Worm (Caenorhabditis elegans) whole organism, dauer: Measurements from ENCODE around the gene Y46E12A.5.

ENCODE experiments used
- unc-62 ChIP-seq: sonication (generic microtip); optimal IDR thresholded peaks from 2 replicates; lab custom pipeline; 2017; ENCODE audit warnings: missing biosample characterization, missing genetic modification reagents, missing genetic modification characterization

Y46E12A.5 gene

ce11 chrIII:1758632-1759031 lies 581 bp upstream of the Y46E12A.5 start, which contains the start of gene Y46E12A.2:
TSS of gene Y46E12A.2 (plus strand) at chrIII:1758932.
- no peak for TF ChIP-seq unc-62 (GFP tag; lab: Kevin White, UChicago)

- TF ChIP-seq unc-62 (GFP tag; lab: Kevin White, UChicago): no peak
These were observed 3.2 kb downstream of the Y46E12A.5 start, which contains the start of gene Y46E12A.3 for ce11 chrIII:1754842-1755241. TSS of gene Y46E12A.3 (minus strand) at chrIII:1754942.

- no peak for TF ChIP-seq unc-62 (GFP tag; lab: Kevin White, UChicago)
These were observed 12.5 kb downstream of the Y46E12A.5 start for ce11 chrIII:1745450-1746127.

DNA sequence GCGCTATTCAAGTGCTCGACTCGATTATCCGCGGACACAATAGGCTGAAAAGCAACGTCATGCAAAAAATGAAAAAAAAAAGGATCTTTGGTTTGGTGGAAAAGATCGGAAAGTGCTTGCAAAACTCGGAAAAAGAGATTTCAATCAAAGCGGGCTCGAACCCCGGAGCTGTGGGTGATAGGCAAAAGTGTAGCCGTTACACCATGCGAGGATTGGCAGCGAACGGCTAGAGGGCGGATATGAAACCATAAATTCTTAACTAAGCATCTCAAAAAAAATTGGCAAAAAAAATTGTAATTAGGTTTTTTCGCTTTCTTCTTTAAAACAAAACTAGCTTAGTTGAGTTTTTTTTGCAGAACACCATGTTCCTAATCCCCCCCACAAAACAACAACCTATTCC lies 13.6 kb downstream of the Y46E12A.5 start:
- TF ChIP-seq unc-62 (GFP tag; lab: Kevin White, UChicago): no peak

DNA sequence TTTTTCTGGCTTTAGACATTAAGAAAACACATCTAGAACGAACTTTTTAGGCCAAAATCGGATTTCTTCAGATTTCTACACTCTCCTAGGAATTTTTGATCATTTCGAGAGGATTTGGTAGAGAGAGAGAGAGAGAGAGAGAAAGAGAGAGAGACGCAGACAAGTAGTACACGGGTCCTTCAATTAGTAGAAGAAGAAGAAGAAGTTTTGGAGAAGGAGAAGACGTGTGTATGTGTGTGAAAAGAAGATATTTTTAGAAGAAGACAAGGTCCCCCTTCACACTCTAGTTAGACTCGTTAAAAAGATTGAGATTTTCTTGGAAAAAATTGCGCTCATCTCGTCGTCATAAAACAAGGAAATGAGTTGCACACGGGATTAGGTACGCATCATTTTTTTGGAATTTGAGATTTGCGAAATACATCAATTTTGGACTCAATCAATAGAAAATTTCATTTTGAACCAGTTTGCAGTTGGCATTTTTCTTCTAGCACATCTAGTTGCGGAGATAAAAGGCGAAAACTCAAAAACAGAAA lies 14.5 kb downstream of the Y46E12A.5 start:
- no peak for TF ChIP-seq unc-62 (GFP tag; lab: Kevin White, UChicago)

DNA sequence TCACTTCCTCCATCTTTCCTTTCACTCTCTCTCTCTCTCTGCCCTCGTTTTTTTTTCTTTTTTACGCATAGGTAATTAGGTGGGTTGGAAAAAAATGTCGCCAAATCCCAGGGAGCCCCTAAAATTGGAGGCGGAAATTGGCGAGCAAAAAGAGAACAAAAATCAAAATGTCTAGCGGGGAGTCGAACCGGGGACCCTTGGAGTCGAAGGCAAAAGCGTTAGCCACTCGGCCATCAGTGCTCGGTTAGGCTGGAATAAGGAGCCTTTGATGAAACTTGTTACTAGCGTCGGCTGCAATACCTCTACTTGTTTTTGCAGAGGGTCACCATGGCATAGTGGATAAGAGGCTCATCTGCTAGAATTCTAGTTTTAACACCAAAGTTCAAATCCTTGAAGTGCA lies 15.0 kb downstream of the Y46E12A.5 start:
- TF ChIP-seq unc-62 (GFP tag; lab: Kevin White, UChicago): no peak

DNA sequence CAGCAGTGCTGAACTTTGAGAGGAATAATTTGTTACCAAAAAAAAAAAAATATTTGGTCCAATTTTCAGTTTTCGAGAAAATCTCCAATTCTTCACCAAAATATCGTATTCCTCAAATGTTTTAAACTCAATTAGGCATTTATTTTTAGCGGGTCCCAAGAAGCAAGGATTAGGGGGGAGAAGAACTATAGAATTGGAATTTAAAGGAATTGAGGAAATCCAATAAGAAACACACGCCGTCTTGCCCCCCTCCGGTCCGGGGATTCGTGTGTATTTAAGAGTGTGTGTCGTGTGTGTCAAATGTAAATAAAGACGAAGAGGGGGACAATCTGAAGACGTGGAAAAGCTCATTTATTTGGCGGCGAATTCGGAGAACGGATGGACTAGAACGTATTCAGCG lies 24.6 kb downstream of the Y46E12A.5 start:
- TF ChIP-seq unc-62 (GFP tag; lab: Kevin White, UChicago): no peak

ce11 chrIII:1733001-1733400 lies 25.1 kb downstream of the Y46E12A.5 start, which contains the start of gene ser-4:
TSS of gene ser-4 (minus strand) at chrIII:1733101.
- no peak for TF ChIP-seq unc-62 (GFP tag; lab: Kevin White, UChicago)

DNA sequence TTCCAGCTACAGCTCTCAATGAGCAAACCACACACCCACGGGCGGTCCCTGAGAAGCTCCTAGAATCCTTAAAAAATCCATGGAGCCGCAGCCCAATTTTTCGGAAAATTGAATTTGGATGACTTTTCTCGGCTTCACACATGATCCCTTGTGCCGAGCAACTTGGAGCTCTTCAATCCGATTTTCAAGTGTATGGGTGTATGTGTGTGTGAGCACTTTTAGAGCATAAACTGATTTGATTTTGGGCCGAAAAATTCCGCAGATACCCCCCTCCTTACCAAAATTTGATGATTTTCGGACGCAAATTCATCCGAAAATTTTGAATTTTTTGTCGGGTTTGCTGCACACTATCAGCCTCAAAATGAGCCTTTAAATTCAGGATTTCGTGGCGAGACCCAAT lies 26.2 kb downstream of the Y46E12A.5 start:
- TF ChIP-seq unc-62 (GFP tag; lab: Kevin White, UChicago): no peak

ce11 chrIII:1718800-1719199 lies 39.3 kb downstream of the Y46E12A.5 start:
- no peak for TF ChIP-seq unc-62 (GFP tag; lab: Kevin White, UChicago)

- no peak for TF ChIP-seq unc-62 (GFP tag; lab: Kevin White, UChicago)
These were observed 40.3 kb downstream of the Y46E12A.5 start for ce11 chrIII:1717772-1718171.

- no peak for TF ChIP-seq unc-62 (GFP tag; lab: Kevin White, UChicago)
These were observed 44.0 kb downstream of the Y46E12A.5 start for ce11 chrIII:1713991-1714611.
